Worm (Caenorhabditis elegans): Measurements from ENCODE around the gene C49F5.13.

C49F5.13 gene

DNA sequence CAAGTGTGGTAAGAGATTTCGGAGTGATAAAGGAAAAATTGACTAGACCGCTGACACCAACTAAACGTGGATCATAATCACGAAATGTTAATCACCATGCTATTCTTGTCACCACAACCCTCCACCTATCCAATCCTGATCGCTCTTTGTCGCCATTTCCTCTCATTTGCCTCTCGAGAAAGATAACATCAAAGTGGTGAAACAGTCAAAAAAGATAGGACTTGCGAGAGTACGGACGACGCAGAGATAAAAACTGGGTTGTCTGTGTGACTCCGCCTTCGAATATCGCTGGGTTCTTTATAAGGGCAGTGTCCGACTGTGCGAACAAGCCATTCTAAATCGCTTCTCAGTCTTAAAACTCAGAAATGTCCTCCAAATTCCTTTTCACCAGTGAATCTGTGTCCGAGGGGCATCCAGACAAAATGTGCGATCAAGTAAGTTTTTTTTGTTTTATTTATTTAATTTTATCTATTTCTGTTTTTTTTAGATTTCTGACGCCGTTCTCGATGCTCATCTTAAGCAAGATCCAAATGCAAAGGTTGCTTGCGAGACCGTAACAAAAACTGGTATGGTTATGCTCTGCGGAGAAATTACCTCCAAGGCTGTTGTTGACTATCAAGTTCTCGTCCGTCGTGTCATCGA lies 4.6 kb downstream of the C49F5.13 start, which contains the start of gene sams-1:
Gene sams-1, plus strand, starts transcription at position 300 of the 642 bp plus-strand sequence.
- no peak for TF ChIP-seq R02D3.7 (tag; optimal IDR thresholded peaks at IDR 0.05)
- TF ChIP-seq gmeb-1 (tag; optimal IDR thresholded peaks at IDR 0.05) = no peak
- no peak for TF ChIP-seq crh-2 (tag; optimal IDR thresholded peaks at IDR 0.05)
- no peak for TF ChIP-seq nhr-11 (tag; optimal IDR thresholded peaks at IDR 0.05)
- no peak for TF ChIP-seq elt-1 (tag; optimal IDR thresholded peaks at IDR 0.05)
- peak; percentile 37 for TF ChIP-seq ceh-16 (tag; optimal IDR thresholded peaks at IDR 0.05)
- TF ChIP-seq mbf-1 (tag; optimal IDR thresholded peaks at IDR 0.05) = no peak
- no peak for TF ChIP-seq ztf-11 (tag; optimal IDR thresholded peaks at IDR 0.05)
- TF ChIP-seq mdl-1 (tag; optimal IDR thresholded peaks at IDR 0.05) = peak in 1 of 2 experiments; percentile 2
- no peak for TF ChIP-seq nhr-237 (tag; optimal IDR thresholded peaks at IDR 0.05)
- TF ChIP-seq nhr-10 (tag; optimal IDR thresholded peaks at IDR 0.05) = no peak
- TF ChIP-seq alr-1 (tag; optimal IDR thresholded peaks at IDR 0.05) = no peak
- no peak for TF ChIP-seq nhr-6 (tag; optimal IDR thresholded peaks at IDR 0.05)
- peak; percentile 23 for TF ChIP-seq nhr-129 (tag; optimal IDR thresholded peaks at IDR 0.05)
- peak; percentile 68 for TF ChIP-seq sma-9 (GFP tag; optimal IDR thresholded peaks at IDR 0.05)
- TF ChIP-seq sma-9 (tag; optimal IDR thresholded peaks at IDR 0.05) = no peak
- no peak for TF ChIP-seq lin-39 (tag; optimal IDR thresholded peaks at IDR 0.05)
- TF ChIP-seq snpc-4 (tag; optimal IDR thresholded peaks at IDR 0.05) = no peak
- TF ChIP-seq ZK546.5 (tag; optimal IDR thresholded peaks at IDR 0.05) = no peak
- TF ChIP-seq C34F6.9 (tag; optimal IDR thresholded peaks at IDR 0.05) = no peak
- TF ChIP-seq skn-1 (tag; optimal IDR thresholded peaks at IDR 0.05) = no peak
- TF ChIP-seq ztf-4 (tag; optimal IDR thresholded peaks at IDR 0.05) = no peak
- TF ChIP-seq zag-1 (tag; optimal IDR thresholded peaks at IDR 0.05) = no peak
- no peak for TF ChIP-seq Y55F3AM.14 (GFP tag; optimal IDR thresholded peaks at IDR 0.05)
- TF ChIP-seq ama-1 (optimal IDR thresholded peaks at IDR 0.05) = peak; percentile 46
- TF ChIP-seq blmp-1 (tag; optimal IDR thresholded peaks at IDR 0.05; ENCODE audit: insufficient read depth) = no peak
- peak; percentile 71 for TF ChIP-seq fos-1 (tag; optimal IDR thresholded peaks at IDR 0.05)
- no peak for TF ChIP-seq dmd-4 (tag; optimal IDR thresholded peaks at IDR 0.05)
- no peak for TF ChIP-seq unc-39 (tag; optimal IDR thresholded peaks at IDR 0.05)
- TF ChIP-seq lin-11 (tag; optimal IDR thresholded peaks at IDR 0.05) = no peak
- peak; percentile 10 for TF ChIP-seq egl-27 (tag; optimal IDR thresholded peaks at IDR 0.05)
- TF ChIP-seq sma-3 (GFP tag; optimal IDR thresholded peaks at IDR 0.05) = no peak
- TF ChIP-seq ztf-1 (GFP tag; conservative IDR thresholded peaks at IDR 0.05) = no peak
- TF ChIP-seq nhr-23 (tag; optimal IDR thresholded peaks at IDR 0.05) = no peak
- TF ChIP-seq lin-13 (GFP tag; optimal IDR thresholded peaks at IDR 0.05) = no peak
- TF ChIP-seq nhr-12 (tag; optimal IDR thresholded peaks at IDR 0.05) = no peak
- TF ChIP-seq aly-2 (tag; optimal IDR thresholded peaks at IDR 0.05) = no peak
- no peak for TF ChIP-seq peb-1 (tag; optimal IDR thresholded peaks at IDR 0.05)
- no peak for TF ChIP-seq mab-5 (tag; optimal IDR thresholded peaks at IDR 0.05)
- TF ChIP-seq sem-4 (tag; optimal IDR thresholded peaks at IDR 0.05) = no peak
- no peak for TF ChIP-seq unc-55 (GFP tag; optimal IDR thresholded peaks at IDR 0.05)
- TF ChIP-seq nhr-25 (tag; optimal IDR thresholded peaks at IDR 0.05) = peak; percentile 19
- no peak for TF ChIP-seq elt-3 (tag; optimal IDR thresholded peaks at IDR 0.05)
- no peak for TF ChIP-seq nhr-21 (tag; optimal IDR thresholded peaks at IDR 0.05)
- no peak for TF ChIP-seq unc-62 (GFP tag; optimal IDR thresholded peaks at IDR 0.05)
- no peak for TF ChIP-seq nhr-77 (tag; optimal IDR thresholded peaks at IDR 0.05)
- no peak for TF ChIP-seq ceh-82 (tag; optimal IDR thresholded peaks at IDR 0.05)
- no peak for TF ChIP-seq lsy-2 (tag; optimal IDR thresholded peaks at IDR 0.05)
- no peak for TF ChIP-seq F13H6.1 (tag; optimal IDR thresholded peaks at IDR 0.05)
